Worm (Caenorhabditis elegans) whole organism, L1 larva: ENCODE data around the gene ZK54.3.

Source experiments
- C04F5.9 ChIP-seq: sonication (generic microtip); optimal IDR thresholded peaks from 2 replicates; lab custom pipeline; 2016; ENCODE audit warnings: missing genetic modification characterization, missing compliant biosample characterization
- C16A3.4 ChIP-seq: fragments of 150-350 bp; optimal IDR thresholded peaks from 2 replicates; lab custom pipeline; 2014; ENCODE audit warnings: missing biosample characterization, missing genetic modification characterization
- aly-2 ChIP-seq: fragments of 150-350 bp; optimal IDR thresholded peaks from 2 replicates; lab custom pipeline; 2014; ENCODE audit warnings: missing biosample characterization, missing genetic modification characterization
- ceh-8 ChIP-seq: fragments of 200-800 bp; sonication (Bioruptor generic); optimal IDR thresholded peaks from 2 replicates; lab custom pipeline; 2018; ENCODE audit warnings: mild to moderate bottlenecking, missing genetic modification characterization, moderate library complexity, missing compliant biosample characterization
- ceh-82 ChIP-seq, 3 experiments: fragments of 150-350 bp in 1 of 3; sonication (generic microtip) in 2 of 3; optimal IDR thresholded peaks; 2 replicates each; lab custom pipeline; 2014 to 2017; ENCODE audit warnings: missing biosample characterization in 3 of 3, missing genetic modification characterization in 3 of 3
- dsc-1 ChIP-seq: sonication (generic microtip); optimal IDR thresholded peaks from 2 replicates; lab custom pipeline; 2016; ENCODE audit warnings: mild to moderate bottlenecking, missing genetic modification characterization, missing compliant biosample characterization
- efl-1 ChIP-seq, 4 experiments: fragments of 150-350 bp; optimal IDR thresholded peaks in 3 of 4; peaks in 1 of 4; 1 replicate in 1 of 4; 2 replicates in 3 of 4; lab custom pipeline; 2014; ENCODE audit warnings: missing biosample characterization in 2 of 4, missing genetic modification characterization in 2 of 4, missing genetic modification reagents in 2 of 4
- efl-3 ChIP-seq: fragments of 200-800 bp; sonication (Bioruptor generic); optimal IDR thresholded peaks from 2 replicates; lab custom pipeline; 2018; ENCODE audit warnings: mild to moderate bottlenecking, missing genetic modification characterization, missing compliant biosample characterization
- elt-3 ChIP-seq, 6 experiments: fragments of 150-350 bp in 1 of 6; sonication (generic microtip); optimal IDR thresholded peaks; 2 replicates each; lab custom pipeline; 2017 to 2018; ENCODE audit warnings: missing biosample characterization in 6 of 6, missing genetic modification characterization in 6 of 6, inconsistent platforms in 1 of 6
- fkh-8 ChIP-seq: sonication (generic microtip); optimal IDR thresholded peaks from 2 replicates; lab custom pipeline; 2016; ENCODE audit warnings: mild to moderate bottlenecking, missing genetic modification characterization, missing compliant biosample characterization
- grh-1 ChIP-seq: fragments of 200-800 bp; sonication (Bioruptor generic); IDR thresholded peaks from 2 replicates; pipeline ENCODE4 v1.3.6; 2022; ENCODE audit warnings: missing genetic modification reagents, missing genetic modification characterization, missing compliant biosample characterization
- hlh-4 ChIP-seq: sonication (generic microtip); optimal IDR thresholded peaks from 2 replicates; lab custom pipeline; 2016; ENCODE audit warnings: mild to moderate bottlenecking, missing genetic modification characterization, missing compliant biosample characterization
- irx-1 ChIP-seq: sonication (generic microtip); optimal IDR thresholded peaks from 2 replicates; lab custom pipeline; 2016; ENCODE audit warnings: missing genetic modification characterization, missing compliant biosample characterization
- jun-1 ChIP-seq: fragments of 150-350 bp; optimal IDR thresholded peaks from 2 replicates; lab custom pipeline; 2014; ENCODE audit warnings: missing biosample characterization, missing genetic modification reagents, missing genetic modification characterization
- lin-13 ChIP-seq: fragments of 150-350 bp; optimal IDR thresholded peaks from 2 replicates; lab custom pipeline; 2014; ENCODE audit warnings: missing biosample characterization, missing genetic modification reagents, missing genetic modification characterization
- lin-14 ChIP-seq: fragments of 200-800 bp; sonication (Bioruptor generic); optimal IDR thresholded peaks from 2 replicates; lab custom pipeline; 2018; ENCODE audit warnings: mild to moderate bottlenecking, missing genetic modification characterization, moderate library complexity, missing compliant biosample characterization
- lin-15B ChIP-seq: fragments of 150-350 bp; sonication (generic microtip); optimal IDR thresholded peaks from 3 replicates; lab custom pipeline; 2014; ENCODE audit warnings: missing biosample characterization, missing genetic modification characterization
- lin-35 ChIP-seq, 2 experiments: fragments of 150-350 bp; optimal IDR thresholded peaks; 2 replicates each; lab custom pipeline; 2014; ENCODE audit warnings: missing biosample characterization in 2 of 2, missing genetic modification characterization in 2 of 2, missing genetic modification reagents in 2 of 2
- lir-3 ChIP-seq: sonication (generic microtip); optimal IDR thresholded peaks from 2 replicates; lab custom pipeline; 2016; ENCODE audit warnings: mild to moderate bottlenecking, missing genetic modification characterization, moderate library complexity, missing compliant biosample characterization; ENCODE audit not compliant: poor library complexity
- lsy-2 ChIP-seq, 2 experiments: fragments of 150-350 bp; optimal IDR thresholded peaks; 2 replicates each; lab custom pipeline; 2014; ENCODE audit warnings: missing biosample characterization in 2 of 2, missing genetic modification characterization in 2 of 2
- mab-9 ChIP-seq: fragments of 200-800 bp; sonication (Bioruptor generic); IDR thresholded peaks from 2 replicates; pipeline ENCODE4 v1.3.6; 2022; ENCODE audit warnings: missing genetic modification reagents, missing genetic modification characterization, missing compliant biosample characterization
- mef-2 ChIP-seq: fragments of 150-350 bp; optimal IDR thresholded peaks from 2 replicates; lab custom pipeline; 2014; ENCODE audit warnings: missing biosample characterization, missing genetic modification characterization
- nhr-11 ChIP-seq: fragments of 150-350 bp; optimal IDR thresholded peaks from 2 replicates; lab custom pipeline; 2014; ENCODE audit warnings: missing biosample characterization, missing genetic modification characterization
- nhr-19 ChIP-seq: fragments of 200-800 bp; sonication (Bioruptor generic); conservative IDR thresholded peaks from 2 replicates; pipeline ENCODE4 v1.3.6; 2022; ENCODE audit warnings: missing genetic modification characterization, missing compliant biosample characterization
- nhr-20 ChIP-seq: sonication (generic microtip); optimal IDR thresholded peaks from 2 replicates; lab custom pipeline; 2016; ENCODE audit warnings: mild to moderate bottlenecking, missing genetic modification characterization, missing compliant biosample characterization
- nhr-28 ChIP-seq: fragments of 150-350 bp; optimal IDR thresholded peaks from 2 replicates; lab custom pipeline; 2014; ENCODE audit warnings: missing biosample characterization, missing genetic modification characterization
- nhr-47 ChIP-seq: sonication (generic microtip); optimal IDR thresholded peaks from 2 replicates; lab custom pipeline; 2016; ENCODE audit warnings: mild to moderate bottlenecking, missing genetic modification characterization, moderate library complexity, missing compliant biosample characterization
- nhr-71 ChIP-seq: sonication (generic microtip); optimal IDR thresholded peaks from 2 replicates; lab custom pipeline; 2016; ENCODE audit warnings: mild to moderate bottlenecking, missing genetic modification characterization, moderate library complexity, missing compliant biosample characterization
- nhr-77 ChIP-seq: fragments of 150-350 bp; optimal IDR thresholded peaks from 2 replicates; lab custom pipeline; 2014; ENCODE audit warnings: missing biosample characterization, missing genetic modification characterization
- nhr-84 ChIP-seq: sonication (generic microtip); optimal IDR thresholded peaks from 2 replicates; lab custom pipeline; 2017; ENCODE audit warnings: missing biosample characterization, missing genetic modification characterization
- nhr-90 ChIP-seq: sonication (generic microtip); optimal IDR thresholded peaks from 2 replicates; lab custom pipeline; 2016; ENCODE audit warnings: mild to moderate bottlenecking, missing genetic modification characterization, missing compliant biosample characterization; ENCODE audit not compliant: poor library complexity
- pag-3 ChIP-seq: sonication (generic microtip); optimal IDR thresholded peaks from 2 replicates; lab custom pipeline; 2017; ENCODE audit warnings: missing genetic modification characterization, mild to moderate bottlenecking, missing compliant biosample characterization, antibody characterized with exemption, borderline replicate concordance; ENCODE audit not compliant: insufficient read depth
- pax-3 ChIP-seq: fragments of 200-800 bp; sonication (Bioruptor generic); optimal IDR thresholded peaks from 2 replicates; lab custom pipeline; 2018; ENCODE audit warnings: mild to moderate bottlenecking, missing genetic modification characterization, moderate library complexity, missing compliant biosample characterization
- rnt-1 ChIP-seq: sonication (generic microtip); optimal IDR thresholded peaks from 2 replicates; lab custom pipeline; 2016; ENCODE audit warnings: mild to moderate bottlenecking, missing genetic modification characterization, moderate library complexity, missing compliant biosample characterization
- snu-23 ChIP-seq: sonication (generic microtip); optimal IDR thresholded peaks from 2 replicates; lab custom pipeline; 2016; ENCODE audit warnings: missing genetic modification characterization, missing compliant biosample characterization
- sox-4 ChIP-seq: sonication (generic microtip); optimal IDR thresholded peaks from 2 replicates; lab custom pipeline; 2016; ENCODE audit warnings: missing genetic modification characterization, missing compliant biosample characterization
- sptf-1 ChIP-seq: fragments of 150-350 bp; optimal IDR thresholded peaks from 2 replicates; lab custom pipeline; 2014; ENCODE audit warnings: missing biosample characterization, missing genetic modification characterization
- sup-37 ChIP-seq: fragments of 200-800 bp; sonication (Bioruptor generic); optimal IDR thresholded peaks from 2 replicates; lab custom pipeline; 2018; ENCODE audit warnings: mild to moderate bottlenecking, missing genetic modification characterization, missing compliant biosample characterization
- swsn-7 ChIP-seq: sonication (generic microtip); optimal IDR thresholded peaks from 2 replicates; lab custom pipeline; 2016; ENCODE audit warnings: missing genetic modification characterization, missing compliant biosample characterization
- tbx-2 ChIP-seq: sonication (generic microtip); optimal IDR thresholded peaks from 2 replicates; lab custom pipeline; 2016; ENCODE audit warnings: missing genetic modification characterization, missing compliant biosample characterization
- unc-98 ChIP-seq: fragments of 200-800 bp; sonication (Bioruptor generic); IDR thresholded peaks from 2 replicates; pipeline ENCODE4 v1.3.6; 2022; ENCODE audit warnings: missing genetic modification characterization, missing compliant biosample characterization
- vab-15 ChIP-seq: sonication (generic microtip); optimal IDR thresholded peaks from 2 replicates; lab custom pipeline; 2017; ENCODE audit warnings: missing genotype, mild to moderate bottlenecking, missing genetic modification characterization, missing compliant biosample characterization
- zip-4 ChIP-seq: fragments of 200-800 bp; sonication (Bioruptor generic); optimal IDR thresholded peaks from 2 replicates; lab custom pipeline; 2018; ENCODE audit warnings: mild to moderate bottlenecking, missing genetic modification characterization, moderate library complexity, missing compliant biosample characterization
- ztf-11 ChIP-seq, 2 experiments: sonication (generic microtip); optimal IDR thresholded peaks; 2 replicates each; lab custom pipeline; 2016 to 2017; ENCODE audit warnings: missing genetic modification characterization in 2 of 2, missing biosample characterization in 1 of 2, missing compliant biosample characterization in 1 of 2

ZK54.3 gene

DNA sequence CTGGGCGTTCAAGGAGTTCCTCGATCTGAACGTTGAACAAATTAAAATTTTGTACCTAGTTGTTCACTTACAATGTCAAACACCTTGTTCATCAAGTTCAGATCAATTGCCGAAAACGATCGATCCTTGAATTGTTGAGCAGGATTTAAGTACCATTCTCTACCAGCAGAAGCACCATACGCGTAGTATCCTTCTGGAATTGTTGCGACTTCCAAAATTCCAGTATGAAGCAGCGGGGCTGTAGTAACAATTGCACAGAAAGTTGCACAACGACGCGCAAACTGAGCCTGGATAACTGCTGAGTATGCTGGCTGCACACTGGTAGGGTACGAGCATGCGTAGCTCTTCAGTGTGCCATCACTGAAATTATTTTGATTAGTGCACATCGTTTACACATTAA is 1.7 kb upstream of the ZK54.3 start:
- TF ChIP-seq C16A3.4 (tag; lab: Kevin White, UChicago) (no peak), nhr-84 (tag; lab: Kevin White, UChicago) (no peak), C04F5.9 (tag; lab: Kevin White, UChicago) (no peak), nhr-47 (tag; lab: Kevin White, UChicago) (no peak), unc-98 (GFP tag; lab: Robert Waterston, UW) (no peak), hlh-4 (tag; lab: Kevin White, UChicago) (no peak), fkh-8 (no peak)

DNA sequence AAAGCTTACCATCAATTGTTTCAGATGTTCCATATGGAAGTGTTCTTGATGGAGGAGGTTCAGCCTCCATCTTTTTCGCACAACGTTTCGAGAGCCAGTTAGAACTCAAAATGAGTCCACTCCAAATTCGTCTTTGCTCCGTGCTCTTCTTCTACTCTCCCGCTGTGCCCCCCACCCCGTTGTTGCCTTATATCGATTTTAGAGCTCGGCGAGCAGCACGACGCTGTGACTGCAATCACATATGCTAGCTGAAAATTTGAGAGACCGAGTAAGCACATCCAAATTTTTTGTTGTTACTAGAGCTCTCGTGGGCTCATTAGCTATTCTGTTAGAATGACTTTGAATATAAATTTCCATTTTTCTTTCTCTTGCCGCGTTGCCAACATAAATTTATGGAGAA is 2.0 kb downstream of the ZK54.3 start, which contains the start of gene slc-17.1:
Gene slc-17.1 (minus strand): TSS at position 101 of the 400 bp plus-strand sequence.
- TF ChIP-seq nhr-28 (tag; lab: Kevin White, UChicago) = no peak
- peak; percentile 31 for TF ChIP-seq lin-14
- TF ChIP-seq lir-3 (tag; lab: Kevin White, UChicago) = no peak
- no peak for TF ChIP-seq jun-1 (tag; lab: Kevin White, UChicago)
- TF ChIP-seq, all 84 proteins: peak for 1

DNA sequence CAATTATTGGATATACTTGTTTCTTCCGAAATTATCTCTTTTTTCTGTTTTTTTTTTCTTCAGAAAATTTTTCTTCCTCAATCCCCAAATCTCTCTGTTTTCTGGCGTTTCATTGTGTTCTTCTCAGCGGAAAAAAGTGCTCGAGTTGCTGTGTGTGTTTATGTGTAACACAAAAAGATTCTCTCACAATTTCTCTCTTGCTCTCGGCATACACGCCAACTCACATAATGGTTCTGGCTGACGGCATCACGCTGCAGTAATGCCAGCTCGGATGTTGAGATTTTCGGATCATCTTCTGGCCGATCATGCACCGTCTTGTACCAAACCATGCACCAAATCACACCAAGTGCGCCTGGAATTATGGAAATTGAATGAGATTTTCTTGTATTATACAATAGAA is 4.8 kb downstream of the ZK54.3 start:
- TF ChIP-seq snu-23 (GFP tag; lab: Kevin White, UChicago) (peak; percentile 12), pag-3 (peak; percentile 28), rnt-1 (tag; lab: Kevin White, UChicago) (peak; percentile 28), tbx-2 (tag; lab: Kevin White, UChicago) (no peak), lin-14 (peak; percentile 67), dsc-1 (tag; lab: Kevin White, UChicago) (peak; percentile 44), lsy-2 (tag; optimal IDR thresholded peaks at IDR 0.05; lab: Kevin White, UChicago) (peak in 1 of 2 experiments; percentile 9), C16A3.4 (tag; lab: Kevin White, UChicago) (no peak), efl-1 (optimal IDR thresholded peaks at IDR 0.05; lab: Kevin White, UChicago) (no peak), efl-1 (GFP tag; optimal IDR thresholded peaks at IDR 0.05 in 1 of 2; lab: Kevin White, UChicago) (peak in 1 of 2 experiments; percentile 27), nhr-71 (peak; percentile 49), elt-3 (tag; optimal IDR thresholded peaks at IDR 0.05; lab: Kevin White, UChicago) (no peak)
- TF ChIP-seq, all 84 proteins: peak for 8

DNA sequence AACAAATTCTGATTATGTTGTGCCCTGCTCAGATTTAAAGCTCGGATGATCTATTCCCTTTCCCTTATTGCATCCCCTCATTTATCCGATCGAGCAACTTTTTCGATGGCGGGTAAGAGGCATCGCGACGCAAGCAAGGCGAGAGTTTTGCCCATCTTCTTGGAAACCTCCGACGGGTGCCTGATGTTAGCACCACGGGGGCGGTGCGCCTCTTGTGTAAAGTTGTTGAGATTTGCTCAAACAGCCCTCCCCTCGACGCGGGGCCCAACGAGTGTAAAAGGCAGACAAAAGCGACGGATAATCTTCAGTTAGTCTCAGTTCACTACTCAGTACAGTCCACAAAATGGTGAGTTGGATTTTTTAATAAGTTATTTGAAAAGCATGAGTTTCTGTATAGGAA is 7.9 kb downstream of the ZK54.3 start, which contains the start of gene mlc-1:
Gene mlc-1 (plus strand): TSS at position 324 of the 400 bp plus-strand sequence.
- TF ChIP-seq rnt-1 (tag; lab: Kevin White, UChicago) (peak; percentile 55), sox-4 (tag; lab: Kevin White, UChicago) (no peak), nhr-20 (tag; lab: Kevin White, UChicago) (peak; percentile 47), nhr-11 (no peak), mef-2 (tag; lab: Kevin White, UChicago) (no peak), pax-3 (tag; lab: Kevin White, UChicago) (no peak), snu-23 (GFP tag; lab: Kevin White, UChicago) (peak; percentile 9), jun-1 (tag; lab: Kevin White, UChicago) (no peak), zip-4 (GFP tag; lab: Kevin White, UChicago) (no peak), lin-15B (no peak), mab-9 (GFP tag; lab: Robert Waterston, UW) (no peak), tbx-2 (tag; lab: Kevin White, UChicago) (peak; percentile 19), sup-37 (peak; percentile 39), lsy-2 (tag; optimal IDR thresholded peaks at IDR 0.05; lab: Kevin White, UChicago) (peak in 1 of 2 experiments; percentile 5), lin-35 (GFP tag; optimal IDR thresholded peaks at IDR 0.05; lab: Kevin White, UChicago) (no peak), irx-1 (tag; lab: Kevin White, UChicago) (no peak), dsc-1 (tag; lab: Kevin White, UChicago) (peak; percentile 65), swsn-7 (peak; percentile 24), lin-14 (peak; percentile 60), ceh-82 (tag; optimal IDR thresholded peaks at IDR 0.05; lab: Kevin White, UChicago) (no peak), sptf-1 (tag; lab: Kevin White, UChicago) (no peak), aly-2 (no peak), nhr-71 (peak; percentile 73), nhr-90 (tag; lab: Kevin White, UChicago) (no peak), ztf-11 (tag; optimal IDR thresholded peaks at IDR 0.05; lab: Kevin White, UChicago) (no peak), lin-13 (GFP tag; lab: Kevin White, UChicago) (no peak), ceh-8 (GFP tag; lab: Kevin White, UChicago) (no peak), efl-3 (GFP tag; lab: Kevin White, UChicago) (no peak), nhr-19 (GFP tag; lab: Robert Waterston, UW) (peak; percentile 48), unc-98 (GFP tag; lab: Robert Waterston, UW) (no peak), grh-1 (GFP tag; lab: Robert Waterston, UW) (no peak), vab-15 (tag; lab: Kevin White, UChicago) (no peak), nhr-47 (tag; lab: Kevin White, UChicago) (peak; percentile 39), nhr-77 (tag; lab: Kevin White, UChicago) (peak; percentile 35)
